Fruit fly (Drosophila melanogaster) whole organism, embryonic: ENCODE measurements around the gene CG44158.

ENCODE experiments used
- ATbp ChIP-seq: fragments of 200-800 bp; sonication (Bioruptor generic); optimal IDR thresholded peaks from 2 replicates; lab custom pipeline; 2017; ENCODE audit warnings: missing biosample characterization, mild to moderate bottlenecking, missing genetic modification characterization, missing genetic modification reagents
- Abd-B ChIP-seq: fragments of 200-800 bp; sonication (Bioruptor generic); optimal IDR thresholded peaks from 2 replicates; lab custom pipeline; 2018; ENCODE audit warnings: missing biosample characterization, mild to moderate bottlenecking, missing genetic modification characterization, moderate library complexity
- CG10321 ChIP-seq: fragments of 200-800 bp; sonication (Bioruptor generic); IDR thresholded peaks from 2 replicates; pipeline ENCODE4 v1.3.6; 2022; ENCODE audit warnings: missing biosample characterization, missing genetic modification characterization
- CG10565 ChIP-seq: fragments of 200-800 bp; sonication (Bioruptor generic); optimal IDR thresholded peaks from 3 replicates; lab custom pipeline; 2016; ENCODE audit warnings: missing biosample characterization, mild to moderate bottlenecking, missing genetic modification characterization
- CG11085 ChIP-seq: fragments of 200-800 bp; sonication (Bioruptor generic); IDR thresholded peaks from 2 replicates; pipeline ENCODE4 v1.3.6; 2022; ENCODE audit warnings: missing biosample characterization, missing genetic modification characterization
- CG11696 ChIP-seq: fragments of 200-800 bp; sonication (Bioruptor generic); IDR thresholded peaks from 2 replicates; pipeline ENCODE4 v1.3.6; 2022; ENCODE audit warnings: missing biosample characterization, missing genetic modification characterization
- CG12769 ChIP-seq: fragments of 200-800 bp; sonication (Bioruptor generic); optimal IDR thresholded peaks from 2 replicates; lab custom pipeline; 2019; ENCODE audit warnings: missing biosample characterization, mild to moderate bottlenecking, missing genetic modification characterization, moderate library complexity
- CG13296 ChIP-seq: fragments of 200-800 bp; sonication (Bioruptor generic); optimal IDR thresholded peaks from 3 replicates; lab custom pipeline; 2018; ENCODE audit warnings: missing biosample characterization, mild to moderate bottlenecking, missing genetic modification characterization
- CG15011 ChIP-seq: fragments of 200-800 bp; sonication (Bioruptor generic); optimal IDR thresholded peaks from 3 replicates; lab custom pipeline; 2018; ENCODE audit warnings: missing biosample characterization, mild to moderate bottlenecking, missing genetic modification characterization
- CG17186 ChIP-seq: fragments of 200-800 bp; sonication (Bioruptor generic); optimal IDR thresholded peaks from 3 replicates; lab custom pipeline; 2017; ENCODE audit warnings: missing biosample characterization, missing genetic modification reagents, missing genetic modification characterization
- CG17385 ChIP-seq: fragments of 200-800 bp; sonication (Bioruptor generic); optimal IDR thresholded peaks from 3 replicates; lab custom pipeline; 2018; ENCODE audit warnings: missing biosample characterization, mild to moderate bottlenecking, missing genetic modification characterization
- CG17802 ChIP-seq: fragments of 200-800 bp; sonication (Bioruptor generic); optimal IDR thresholded peaks from 2 replicates; lab custom pipeline; 2018; ENCODE audit warnings: missing biosample characterization, mild to moderate bottlenecking, missing genetic modification characterization, moderate library complexity
- CG1792 ChIP-seq: fragments of 200-800 bp; sonication (Bioruptor generic); optimal IDR thresholded peaks from 2 replicates; lab custom pipeline; 2016; ENCODE audit warnings: missing biosample characterization, missing genetic modification characterization
- CG18262 ChIP-seq: fragments of 200-800 bp; optimal IDR thresholded peaks from 3 replicates; lab custom pipeline; 2019; ENCODE audit warnings: missing biosample characterization, mild to moderate bottlenecking, missing genetic modification characterization, moderate library complexity
- CG2120 ChIP-seq: fragments of 200-800 bp; sonication (Bioruptor generic); optimal IDR thresholded peaks from 3 replicates; lab custom pipeline; 2016; ENCODE audit warnings: missing biosample characterization, missing genetic modification characterization
- CG2889 ChIP-seq: fragments of 200-800 bp; sonication (Bioruptor generic); IDR thresholded peaks from 3 replicates; pipeline ENCODE4 v1.3.6; 2022; ENCODE audit warnings: missing biosample characterization, missing genetic modification characterization
- CG30403 ChIP-seq: fragments of 200-800 bp; sonication (Bioruptor generic); optimal IDR thresholded peaks from 3 replicates; lab custom pipeline; 2016; ENCODE audit warnings: missing biosample characterization, missing genetic modification characterization
- CG32772 ChIP-seq: fragments of 200-800 bp; sonication (Bioruptor generic); IDR thresholded peaks from 2 replicates; pipeline ENCODE4 v1.3.6; 2022; ENCODE audit warnings: missing biosample characterization, missing genetic modification characterization
- CG3407 ChIP-seq: fragments of 200-800 bp; sonication (Bioruptor generic); optimal IDR thresholded peaks from 2 replicates; lab custom pipeline; 2018; ENCODE audit warnings: missing biosample characterization, mild to moderate bottlenecking, missing genetic modification characterization
- CG4328 ChIP-seq: fragments of 200-800 bp; sonication (Bioruptor generic); optimal IDR thresholded peaks from 3 replicates; lab custom pipeline; 2017; ENCODE audit warnings: missing biosample characterization, missing genetic modification reagents, missing genetic modification characterization
- CG43689 ChIP-seq: fragments of 200-800 bp; sonication (Bioruptor generic); IDR thresholded peaks from 2 replicates; pipeline ENCODE4 v1.3.6; 2022; ENCODE audit warnings: missing biosample characterization, missing genetic modification characterization
- CG5245 ChIP-seq: fragments of 200-800 bp; sonication (Bioruptor generic); optimal IDR thresholded peaks from 3 replicates; lab custom pipeline; 2016; ENCODE audit warnings: missing biosample characterization, missing genetic modification characterization
- CG9797 ChIP-seq: fragments of 200-800 bp; sonication (Bioruptor generic); optimal IDR thresholded peaks from 3 replicates; lab custom pipeline; 2018; ENCODE audit warnings: missing biosample characterization, mild to moderate bottlenecking, missing genetic modification characterization
- CkIIα-i1 ChIP-seq: fragments of 200-800 bp; sonication (Bioruptor generic); IDR thresholded peaks from 2 replicates; pipeline ENCODE4 v1.3.6; 2022; ENCODE audit warnings: missing biosample characterization, missing genetic modification characterization
- Fer2 ChIP-seq: fragments of 200-800 bp; sonication (Bioruptor generic); optimal IDR thresholded peaks from 2 replicates; lab custom pipeline; 2018; ENCODE audit warnings: missing biosample characterization, mild to moderate bottlenecking, missing genetic modification characterization, moderate library complexity
- HLH4C ChIP-seq: fragments of 200-800 bp; sonication (Bioruptor generic); IDR thresholded peaks from 3 replicates; pipeline ENCODE4 v1.3.6; 2022; ENCODE audit warnings: missing biosample characterization, missing genetic modification characterization; ENCODE audit not compliant: partially characterized antibody
- Hr51 ChIP-seq, 2 experiments: fragments of 200-800 bp; sonication (Bioruptor generic); optimal IDR thresholded peaks; 2 replicates in 1 of 2; 3 replicates in 1 of 2; lab custom pipeline; 2016 to 2018; ENCODE audit warnings: missing biosample characterization in 2 of 2, missing genetic modification characterization in 2 of 2, mild to moderate bottlenecking in 1 of 2, moderate library complexity in 1 of 2
- Med ChIP-seq: fragments of 200-800 bp; sonication (Bioruptor generic); peaks from one replicate; lab custom pipeline; 2016; ENCODE audit warnings: missing biosample characterization, missing genetic modification characterization, mild to moderate bottlenecking, inconsistent platforms, moderate library complexity
- Nf-YA ChIP-seq: fragments of 200-800 bp; sonication (Bioruptor generic); IDR thresholded peaks from 2 replicates; pipeline ENCODE4 v1.3.6; 2022; ENCODE audit warnings: missing biosample characterization, missing genetic modification characterization
- NfI ChIP-seq: fragments of 200-800 bp; sonication (Bioruptor generic); optimal IDR thresholded peaks from 3 replicates; lab custom pipeline; 2018; ENCODE audit warnings: missing biosample characterization, mild to moderate bottlenecking, missing genetic modification characterization, moderate library complexity
- Rx ChIP-seq: fragments of 200-800 bp; sonication (Bioruptor generic); IDR thresholded peaks from 2 replicates; pipeline ENCODE4 v1.3.6; 2022; ENCODE audit warnings: missing biosample characterization, missing genetic modification characterization
- ac ChIP-seq: fragments of 200-800 bp; sonication (Bioruptor generic); optimal IDR thresholded peaks from 3 replicates; lab custom pipeline; 2017; ENCODE audit warnings: missing biosample characterization, mild to moderate bottlenecking, missing genetic modification characterization
- btn ChIP-seq: fragments of 200-800 bp; sonication (Bioruptor generic); optimal IDR thresholded peaks from 2 replicates; lab custom pipeline; 2016; ENCODE audit warnings: missing biosample characterization, missing genetic modification characterization
- croc ChIP-seq: fragments of 200-800 bp; sonication (Bioruptor generic); conservative IDR thresholded peaks from 3 replicates; pipeline ENCODE4 v1.3.6; 2022; ENCODE audit warnings: missing biosample characterization, missing genetic modification characterization
- dimm ChIP-seq: fragments of 200-800 bp; sonication (Bioruptor generic); IDR thresholded peaks from 2 replicates; pipeline ENCODE4 v1.3.6; 2022; ENCODE audit warnings: missing biosample characterization, missing genetic modification characterization
- ems ChIP-seq: fragments of 200-800 bp; sonication (Bioruptor generic); optimal IDR thresholded peaks from 3 replicates; lab custom pipeline; 2016; ENCODE audit warnings: missing biosample characterization, missing genetic modification characterization
- exex ChIP-seq: fragments of 200-800 bp; sonication (Bioruptor generic); optimal IDR thresholded peaks from 4 replicates; lab custom pipeline; 2018; ENCODE audit warnings: missing biosample characterization, mild to moderate bottlenecking, missing genetic modification characterization, moderate library complexity
- fd102C ChIP-seq: fragments of 200-800 bp; sonication (Bioruptor generic); optimal IDR thresholded peaks from 2 replicates; lab custom pipeline; 2018; ENCODE audit warnings: missing biosample characterization, mild to moderate bottlenecking, missing genetic modification characterization, moderate library complexity
- gt ChIP-seq: fragments of 200-800 bp; sonication (Bioruptor generic); IDR thresholded peaks from 2 replicates; pipeline ENCODE4 v1.3.6; 2022; ENCODE audit warnings: missing biosample characterization, missing genetic modification characterization
- kay ChIP-seq: fragments of 200-800 bp; sonication (Bioruptor generic); optimal IDR thresholded peaks from 2 replicates; lab custom pipeline; 2016; ENCODE audit warnings: missing biosample characterization, missing genetic modification characterization
- pb ChIP-seq: fragments of 200-800 bp; sonication (Bioruptor generic); optimal IDR thresholded peaks from 3 replicates; lab custom pipeline; 2016; ENCODE audit warnings: missing biosample characterization, missing genetic modification characterization
- pho ChIP-seq: fragments of 200-800 bp; sonication (Bioruptor generic); optimal IDR thresholded peaks from 2 replicates; lab custom pipeline; 2016; ENCODE audit warnings: missing biosample characterization, missing genetic modification characterization
- prd ChIP-seq, 3 experiments: fragments of >200 bp in 2 of 3; fragments of 200-800 bp in 1 of 3; sonication (Bioruptor generic) in 1 of 3; optimal IDR thresholded peaks in 2 of 3; IDR thresholded peaks in 1 of 3; 2 replicates in 2 of 3; 3 replicates in 1 of 3; pipeline versions ENCODE4 v1.3.6 to Lab custom; 2017 to 2022; ENCODE audit warnings: missing biosample characterization in 1 of 3, missing genetic modification characterization in 1 of 3
- psq ChIP-seq: fragments of 200-800 bp; sonication (Bioruptor generic); optimal IDR thresholded peaks from 2 replicates; lab custom pipeline; 2017; ENCODE audit warnings: missing biosample characterization, missing genetic modification characterization
- row ChIP-seq: fragments of 200-800 bp; sonication (Bioruptor generic); IDR thresholded peaks from 3 replicates; pipeline ENCODE4 v1.3.6; 2022; ENCODE audit warnings: missing biosample characterization, missing genetic modification characterization
- shn ChIP-seq: fragments of 200-800 bp; sonication (Bioruptor generic); optimal IDR thresholded peaks from 3 replicates; lab custom pipeline; 2016; ENCODE audit warnings: missing biosample characterization, missing genetic modification characterization
- sqz ChIP-seq: fragments of 200-800 bp; sonication (Bioruptor generic); optimal IDR thresholded peaks from 3 replicates; lab custom pipeline; 2018; ENCODE audit warnings: missing biosample characterization, mild to moderate bottlenecking, missing genetic modification characterization
- tin ChIP-seq: fragments of 200-800 bp; sonication (Bioruptor generic); optimal IDR thresholded peaks from 3 replicates; lab custom pipeline; 2016; ENCODE audit warnings: missing biosample characterization, missing genetic modification characterization
- tup ChIP-seq: fragments of 200-800 bp; sonication (Bioruptor generic); optimal IDR thresholded peaks from 2 replicates; lab custom pipeline; 2016; ENCODE audit warnings: missing biosample characterization, mild to moderate bottlenecking, missing genetic modification characterization, moderate library complexity
- vfl ChIP-seq: fragments of 200-800 bp; sonication (Bioruptor generic); optimal IDR thresholded peaks from 2 replicates; lab custom pipeline; 2016; ENCODE audit warnings: missing biosample characterization, missing genetic modification characterization

Gene CG44158

DNA sequence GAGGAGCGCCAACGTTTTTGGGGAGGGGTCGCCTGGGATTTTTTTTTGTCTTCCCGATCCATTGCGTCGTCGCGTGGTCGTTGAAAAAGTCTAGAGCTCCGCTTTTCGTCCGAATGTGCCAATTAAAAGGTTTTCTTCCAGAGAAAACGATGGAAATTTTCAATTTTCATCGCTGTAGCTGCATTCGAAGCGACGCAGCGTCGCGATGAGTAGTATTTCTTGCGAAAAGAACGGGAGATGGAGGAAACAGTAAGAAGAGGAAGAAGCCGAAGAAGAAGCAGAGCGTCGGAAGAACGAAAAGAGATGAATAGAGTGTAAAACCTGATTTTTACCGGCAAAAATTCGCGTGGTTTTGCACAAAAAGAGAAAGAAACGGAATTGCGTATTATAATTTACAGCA lies 34.4 kb downstream of the CG44158 start (continued):
- no peak for TF ChIP-seq NfI (GFP tag; lab: Kevin White, UChicago)
- TF ChIP-seq CG43689 (GFP tag; lab: Robert Waterston, UW), result no peak
- TF ChIP-seq CkIIα-i1 (GFP tag; lab: Robert Waterston, UW), result no peak
- TF ChIP-seq Nf-YA (GFP tag; lab: Robert Waterston, UW), result 0 out of 2 replicates have a peak, but pooled peaks have one; percentile 4
- peak; percentile 97 for TF ChIP-seq CG17385 (GFP tag; lab: Kevin White, UChicago)
- TF ChIP-seq exex (tag; lab: Kevin White, UChicago), result no peak
- TF ChIP-seq CG15011 (GFP tag; lab: Kevin White, UChicago), result no peak
- TF ChIP-seq btn (GFP tag; lab: Kevin White, UChicago), result no peak
- TF ChIP-seq CG10321, result peak; percentile 22; the same call in 1 of the 2 replicates
- TF ChIP-seq Med (GFP tag; lab: Kevin White, UChicago), result no peak
- no peak for TF ChIP-seq CG17186 (GFP tag; lab: Kevin White, UChicago)
- no peak for TF ChIP-seq CG11085 (GFP tag; lab: Robert Waterston, UW)
- no peak for TF ChIP-seq CG9797
- TF ChIP-seq HLH4C (GFP tag; lab: Robert Waterston, UW), result 0 out of 3 replicates have a peak, but pooled peaks have one; percentile 11
- TF ChIP-seq CG12769 (tag; lab: Kevin White, UChicago), result no peak
- TF ChIP-seq CG17802 (tag; lab: Kevin White, UChicago), result no peak
- TF ChIP-seq psq (GFP tag; lab: Kevin White, UChicago), result peak; percentile 35
- peak; percentile 48 for TF ChIP-seq sqz
- TF ChIP-seq CG1792 (GFP tag; lab: Kevin White, UChicago), result no peak
- no peak for TF ChIP-seq shn (GFP tag; lab: Kevin White, UChicago)
- no peak for TF ChIP-seq CG3407 (GFP tag; lab: Kevin White, UChicago)
- TF ChIP-seq ATbp (GFP tag; lab: Kevin White, UChicago), result no peak
- TF ChIP-seq Fer2 (tag; lab: Kevin White, UChicago), result no peak
- TF ChIP-seq CG5245, result no peak
- no peak for TF ChIP-seq ac (GFP tag; lab: Kevin White, UChicago)

- TF ChIP-seq Med (GFP tag; lab: Kevin White, UChicago), result peak; percentile 83
- no peak for TF ChIP-seq CG13296 (GFP tag; lab: Kevin White, UChicago)
- TF ChIP-seq Rx (GFP tag; lab: Robert Waterston, UW), result no peak
- TF ChIP-seq CG2889, result no peak
- TF ChIP-seq pho (GFP tag; lab: Kevin White, UChicago), result no peak
- no peak for TF ChIP-seq CG18262 (tag; lab: Kevin White, UChicago)
- no peak for TF ChIP-seq gt (GFP tag; lab: Robert Waterston, UW)
- TF ChIP-seq croc (GFP tag; lab: Robert Waterston, UW), result no peak
- TF ChIP-seq tup (GFP tag; lab: Kevin White, UChicago), result peak; percentile 1
- peak; percentile 24 for TF ChIP-seq vfl (GFP tag; lab: Kevin White, UChicago)
- TF ChIP-seq CG17802 (tag; lab: Kevin White, UChicago), result no peak
- peak in 1 of 2 experiments; percentile 12 for TF ChIP-seq Hr51 (GFP tag; optimal IDR thresholded peaks at IDR 0.05; lab: Kevin White, UChicago)
- no peak for TF ChIP-seq CG11696 (GFP tag; lab: Robert Waterston, UW)
- no peak for TF ChIP-seq CG30403 (GFP tag; lab: Kevin White, UChicago)
- TF ChIP-seq pb (GFP tag; lab: Kevin White, UChicago), result no peak
- no peak for TF ChIP-seq prd (optimal IDR thresholded peaks at IDR 0.05; lab: Kevin White, UChicago)
- no peak for TF ChIP-seq prd (GFP tag; IDR thresholded peaks at IDR 0.05; lab: Robert Waterston, UW)
- no peak for TF ChIP-seq CG32772 (GFP tag; lab: Robert Waterston, UW)
- TF ChIP-seq row (GFP tag; lab: Robert Waterston, UW), result peak; percentile 5; the same call in 1 of the 3 replicates
- TF ChIP-seq dimm, result no peak
- TF ChIP-seq kay (GFP tag; lab: Kevin White, UChicago), result peak; percentile 70
- peak; percentile 39 for TF ChIP-seq ems (GFP tag; lab: Kevin White, UChicago)
- no peak for TF ChIP-seq Abd-B (GFP tag; lab: Kevin White, UChicago)
- no peak for TF ChIP-seq CG4328
- TF ChIP-seq tin, result no peak
- TF ChIP-seq CG10565 (GFP tag; lab: Kevin White, UChicago), result no peak
- TF ChIP-seq CG2120 (GFP tag; lab: Kevin White, UChicago), result peak; percentile 2
- TF ChIP-seq fd102C (GFP tag; lab: Kevin White, UChicago), result no peak
These were observed 35.2 kb downstream of the CG44158 start for dm6 chr3R:18243718-18244170.
